ENCODE assay signal across 2 worm cellular contexts in the genomic region with DNA sequence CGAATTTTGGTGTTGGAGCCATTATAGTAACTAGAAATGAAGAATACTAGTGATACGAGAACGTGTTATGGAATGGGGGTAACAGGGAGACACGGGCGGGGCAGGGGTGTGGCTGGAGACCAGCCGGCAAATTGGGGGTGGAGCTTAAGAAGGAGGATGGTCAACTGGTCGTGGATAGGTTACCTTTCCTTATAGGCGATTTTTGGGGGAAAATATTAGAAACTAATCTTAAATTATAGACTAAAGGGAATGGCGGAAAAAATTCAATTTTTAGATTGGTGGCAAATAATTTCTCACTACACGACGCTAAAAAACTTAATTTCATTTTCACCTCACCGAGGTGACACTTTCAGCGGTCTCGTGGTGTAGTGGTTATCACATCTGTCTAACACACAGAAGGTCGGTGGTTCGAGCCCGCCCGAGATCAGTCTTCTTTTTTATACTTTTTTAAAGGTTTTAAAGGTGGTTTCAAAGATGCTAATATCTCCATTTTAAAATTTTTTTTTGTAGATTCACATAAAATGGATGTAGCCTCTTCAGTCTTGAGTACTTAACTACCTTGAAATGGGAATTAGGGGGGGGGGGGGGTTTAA.
TF ChIP-seq lines count a peak whose summit lies in the region.

Y65A5A.1 (minus strand) TSS at position 51 of the 593 bp plus-strand sequence.

TF ChIP-seq in whole organism, L4 larva, 104 proteins besides CTCF, POLR2A, EP300 and RAD21 (continued from another document):
- TF ChIP-seq tra-1 (GFP tag; IDR thresholded peaks at IDR 0.05; lab: Robert Waterston, UW) (0 out of 2 replicates have a peak, but pooled peaks have one; percentile 17), F26F4.8 (GFP tag; conservative IDR thresholded peaks at IDR 0.05; lab: Robert Waterston, UW) (peak; percentile 81), skn-1 (tag; optimal IDR thresholded peaks at IDR 0.05; lab: Kevin White, UChicago) (no peak), daf-12 (tag; optimal IDR thresholded peaks at IDR 0.05; lab: Kevin White, UChicago) (no peak), aly-2 (tag; optimal IDR thresholded peaks at IDR 0.05; lab: Kevin White, UChicago) (no peak), lin-1 (GFP tag; IDR thresholded peaks at IDR 0.05; lab: Robert Waterston, UW) (no peak), madf-5 (GFP tag; IDR thresholded peaks at IDR 0.05; lab: Robert Waterston, UW) (peak; percentile 36 to 79; a peak in 1 of 4 replicates), R02D3.7 (tag; optimal IDR thresholded peaks at IDR 0.05; lab: Kevin White, UChicago) (no peak), set-16 (GFP tag; IDR thresholded peaks at IDR 0.05; lab: Robert Waterston, UW) (no peak), ztf-11 (tag; optimal IDR thresholded peaks at IDR 0.05; lab: Kevin White, UChicago) (no peak), hif-1 (tag; optimal IDR thresholded peaks at IDR 0.05; lab: Kevin White, UChicago) (no peak), zip-2 (tag; optimal IDR thresholded peaks at IDR 0.05; lab: Kevin White, UChicago) (no peak), tag-97 (GFP tag; IDR thresholded peaks at IDR 0.05; lab: Robert Waterston, UW) (no peak), egl-43 (GFP tag; IDR thresholded peaks at IDR 0.05; lab: Robert Waterston, UW) (peak; percentile 84), ces-1 (GFP tag; optimal IDR thresholded peaks at IDR 0.05; lab: Kevin White, UChicago) (no peak), fos-1 (tag; optimal IDR thresholded peaks at IDR 0.05; lab: Kevin White, UChicago) (no peak), lin-39 (tag; optimal IDR thresholded peaks at IDR 0.05; lab: Kevin White, UChicago) (no peak), F44E2.7 (GFP tag; IDR thresholded peaks at IDR 0.05; lab: Robert Waterston, UW) (no peak), hlh-30 (tag; optimal IDR thresholded peaks at IDR 0.05; lab: Kevin White, UChicago; ENCODE audit: insufficient read depth) (peak; percentile 38), Y75B8A.6 (GFP tag; IDR thresholded peaks at IDR 0.05; lab: Robert Waterston, UW) (peak; percentile 56; the same call in 1 of the 2 replicates), nhr-11 (tag; optimal IDR thresholded peaks at IDR 0.05; lab: Kevin White, UChicago) (no peak)

TF ChIP-seq in whole organism, young adult, 124 proteins besides CTCF, POLR2A, EP300 and RAD21 (continued from another document):
- TF ChIP-seq die-1 (tag; optimal IDR thresholded peaks at IDR 0.05; lab: Kevin White, UChicago) (peak; percentile 31), sdz-38 (tag; optimal IDR thresholded peaks at IDR 0.05; lab: Kevin White, UChicago) (no peak), hmg-20 (GFP tag; IDR thresholded peaks at IDR 0.05; lab: Robert Waterston, UW) (no peak), lsy-27 (tag; optimal IDR thresholded peaks at IDR 0.05; lab: Kevin White, UChicago; ENCODE audit: borderline replicate concordance, insufficient read depth) (no peak), mel-28 (tag; optimal IDR thresholded peaks at IDR 0.05; lab: Kevin White, UChicago; ENCODE audit: borderline replicate concordance) (no peak), snpc-4 (GFP tag; optimal IDR thresholded peaks at IDR 0.05; lab: Kevin White, UChicago) (peak; percentile 79), snpc-4 (tag; optimal IDR thresholded peaks at IDR 0.05; lab: Kevin White, UChicago) (peak; percentile 6 to 94 (median 90)), hrde-1 (tag; optimal IDR thresholded peaks at IDR 0.05; lab: Kevin White, UChicago; ENCODE audit: borderline replicate concordance) (no peak), lin-35 (GFP tag; optimal IDR thresholded peaks at IDR 0.05; lab: Kevin White, UChicago) (no peak), F57A8.1 (GFP tag; optimal IDR thresholded peaks at IDR 0.05; lab: Kevin White, UChicago) (no peak), Y95B8A.8 (GFP tag; IDR thresholded peaks at IDR 0.05; lab: Robert Waterston, UW) (no peak), snpc-1.3 (tag; optimal IDR thresholded peaks at IDR 0.05; lab: Kevin White, UChicago; ENCODE audit: insufficient read depth) (peak; percentile 71)
TF ChIP-seq in whole organism, young adult: peak in this region for 35.
